Worm (Caenorhabditis elegans) whole organism, late embryonic: ENCODE data around the gene rabr-1.
A peak's percentile ranks its signal among the peaks of the same experiment; 100 is the strongest.

Experiments
- C38D4.7 ChIP-seq: fragments of 200-800 bp; sonication (Bioruptor generic); optimal IDR thresholded peaks from 2 replicates; lab custom pipeline; 2018; ENCODE audit warnings: mild to moderate bottlenecking, missing genetic modification characterization, moderate library complexity, missing compliant biosample characterization
- F13H6.1 ChIP-seq: sonication (generic microtip); optimal IDR thresholded peaks from 2 replicates; lab custom pipeline; 2016; ENCODE audit warnings: missing genetic modification characterization, missing compliant biosample characterization
- K02D7.2 ChIP-seq: sonication (generic microtip); optimal IDR thresholded peaks from 2 replicates; lab custom pipeline; 2017; ENCODE audit warnings: mild to moderate bottlenecking, missing genetic modification characterization, missing compliant biosample characterization
- T23F11.4 ChIP-seq: fragments of 200-800 bp; sonication (Bioruptor generic); optimal IDR thresholded peaks from 2 replicates; lab custom pipeline; 2018; ENCODE audit warnings: mild to moderate bottlenecking, missing genetic modification characterization, missing compliant biosample characterization
- Y22D7AL.16 ChIP-seq: sonication (generic microtip); optimal IDR thresholded peaks from 2 replicates; lab custom pipeline; 2016; ENCODE audit warnings: missing genetic modification characterization, missing compliant biosample characterization
- ceh-18 ChIP-seq: sonication (generic microtip); optimal IDR thresholded peaks from 2 replicates; lab custom pipeline; 2016; ENCODE audit warnings: missing genetic modification characterization, missing compliant biosample characterization
- ceh-19 ChIP-seq: fragments of 200-800 bp; sonication (Bioruptor generic); optimal IDR thresholded peaks from 2 replicates; lab custom pipeline; 2018; ENCODE audit warnings: mild to moderate bottlenecking, missing genetic modification characterization, missing compliant biosample characterization
- ceh-24 ChIP-seq: sonication (generic microtip); optimal IDR thresholded peaks from 2 replicates; lab custom pipeline; 2016; ENCODE audit warnings: mild to moderate bottlenecking, missing genetic modification characterization, missing compliant biosample characterization
- ceh-31 ChIP-seq: sonication (generic microtip); optimal IDR thresholded peaks from 2 replicates; lab custom pipeline; 2016; ENCODE audit warnings: missing genetic modification characterization, missing compliant biosample characterization
- ceh-34 ChIP-seq: sonication (generic microtip); optimal IDR thresholded peaks from 2 replicates; lab custom pipeline; 2016; ENCODE audit warnings: mild to moderate bottlenecking, missing genetic modification characterization, missing compliant biosample characterization
- ceh-6 ChIP-seq: fragments of 200-800 bp; sonication (Bioruptor generic); optimal IDR thresholded peaks from 2 replicates; lab custom pipeline; 2018; ENCODE audit warnings: mild to moderate bottlenecking, missing genetic modification characterization, missing compliant biosample characterization
- ceh-9 ChIP-seq: sonication (generic microtip); optimal IDR thresholded peaks from 2 replicates; lab custom pipeline; 2016; ENCODE audit warnings: mild to moderate bottlenecking, missing genetic modification characterization, inconsistent platforms, missing compliant biosample characterization
- dmd-4 ChIP-seq: sonication (generic microtip); optimal IDR thresholded peaks from 2 replicates; lab custom pipeline; 2016; ENCODE audit warnings: borderline replicate concordance, missing genetic modification characterization, missing compliant biosample characterization
- elt-4 ChIP-seq: sonication (generic microtip); optimal IDR thresholded peaks from 2 replicates; lab custom pipeline; 2016; ENCODE audit warnings: missing genetic modification characterization, missing compliant biosample characterization
- gmeb-2 ChIP-seq: sonication (generic microtip); optimal IDR thresholded peaks from 2 replicates; lab custom pipeline; 2016; ENCODE audit warnings: missing genetic modification characterization, inconsistent platforms, missing compliant biosample characterization
- hlh-13 ChIP-seq: fragments of 200-800 bp; sonication (Bioruptor generic); optimal IDR thresholded peaks from 2 replicates; lab custom pipeline; 2018; ENCODE audit warnings: mild to moderate bottlenecking, missing genetic modification characterization, missing compliant biosample characterization
- hlh-30 ChIP-seq: sonication (generic microtip); optimal IDR thresholded peaks from 2 replicates; lab custom pipeline; 2017; ENCODE audit warnings: antibody characterized with exemption, missing genetic modification characterization, missing compliant biosample characterization; ENCODE audit not compliant: insufficient read depth
- lin-11 ChIP-seq: fragments of 200-800 bp; sonication (Bioruptor generic); optimal IDR thresholded peaks from 2 replicates; lab custom pipeline; 2018; ENCODE audit warnings: mild to moderate bottlenecking, missing genetic modification characterization, missing compliant biosample characterization
- mec-3 ChIP-seq: sonication (generic microtip); optimal IDR thresholded peaks from 2 replicates; lab custom pipeline; 2016; ENCODE audit warnings: borderline replicate concordance, missing genetic modification characterization, missing compliant biosample characterization
- nfya-1 ChIP-seq: sonication (generic microtip); optimal IDR thresholded peaks from 2 replicates; lab custom pipeline; 2017; ENCODE audit warnings: missing genetic modification characterization, mild to moderate bottlenecking, missing compliant biosample characterization, antibody characterized with exemption, moderate library complexity
- nhr-11 ChIP-seq: fragments of 150-350 bp; optimal IDR thresholded peaks from 2 replicates; lab custom pipeline; 2014; ENCODE audit warnings: missing biosample characterization, missing genetic modification characterization
- pax-1 ChIP-seq: fragments of 150-350 bp; optimal IDR thresholded peaks from 2 replicates; lab custom pipeline; 2014; ENCODE audit warnings: missing biosample characterization, missing genetic modification characterization
- pha-4 ChIP-seq: fragments of 150-350 bp; optimal IDR thresholded peaks from 2 replicates; lab custom pipeline; 2018; ENCODE audit warnings: missing biosample characterization, missing genetic modification reagents, missing genetic modification characterization
- rnt-1 ChIP-seq: sonication (generic microtip); optimal IDR thresholded peaks from 2 replicates; lab custom pipeline; 2016; ENCODE audit warnings: missing genetic modification characterization, missing compliant biosample characterization
- sox-4 ChIP-seq: sonication (generic microtip); optimal IDR thresholded peaks from 2 replicates; lab custom pipeline; 2017; ENCODE audit warnings: mild to moderate bottlenecking, missing genetic modification characterization, inconsistent platforms, missing compliant biosample characterization
- syd-9 ChIP-seq: sonication (generic microtip); optimal IDR thresholded peaks from 2 replicates; lab custom pipeline; 2016; ENCODE audit warnings: mild to moderate bottlenecking, missing genetic modification characterization, moderate library complexity, missing compliant biosample characterization
- tbx-2 ChIP-seq: sonication (generic microtip); optimal IDR thresholded peaks from 2 replicates; lab custom pipeline; 2016; ENCODE audit warnings: missing genetic modification characterization, missing compliant biosample characterization
- tbx-7 ChIP-seq: sonication (generic microtip); optimal IDR thresholded peaks from 2 replicates; lab custom pipeline; 2016; ENCODE audit warnings: missing genotype, missing genetic modification characterization, missing compliant biosample characterization
- unc-3 ChIP-seq, 2 experiments: fragments of 200-800 bp in 1 of 2; sonication (Bioruptor generic) in 1 of 2; sonication (generic microtip) in 1 of 2; conservative IDR thresholded peaks in 1 of 2; optimal IDR thresholded peaks in 1 of 2; 2 replicates each; pipeline versions ENCODE4 v1.3.6 to Lab custom; 2016 to 2022; ENCODE audit warnings: missing compliant biosample characterization in 2 of 2, missing genetic modification characterization in 2 of 2, missing genetic modification reagents in 1 of 2
- unc-42 ChIP-seq: sonication (generic microtip); optimal IDR thresholded peaks from 2 replicates; lab custom pipeline; 2016; ENCODE audit warnings: missing genotype, missing genetic modification characterization, missing compliant biosample characterization
- unc-55 ChIP-seq: sonication (generic microtip); optimal IDR thresholded peaks from 2 replicates; lab custom pipeline; 2017; ENCODE audit warnings: missing biosample characterization, missing genetic modification reagents, missing genetic modification characterization
- unc-86 ChIP-seq: sonication (generic microtip); optimal IDR thresholded peaks from 2 replicates; lab custom pipeline; 2016; ENCODE audit warnings: missing genetic modification characterization, missing compliant biosample characterization

Gene rabr-1

DNA sequence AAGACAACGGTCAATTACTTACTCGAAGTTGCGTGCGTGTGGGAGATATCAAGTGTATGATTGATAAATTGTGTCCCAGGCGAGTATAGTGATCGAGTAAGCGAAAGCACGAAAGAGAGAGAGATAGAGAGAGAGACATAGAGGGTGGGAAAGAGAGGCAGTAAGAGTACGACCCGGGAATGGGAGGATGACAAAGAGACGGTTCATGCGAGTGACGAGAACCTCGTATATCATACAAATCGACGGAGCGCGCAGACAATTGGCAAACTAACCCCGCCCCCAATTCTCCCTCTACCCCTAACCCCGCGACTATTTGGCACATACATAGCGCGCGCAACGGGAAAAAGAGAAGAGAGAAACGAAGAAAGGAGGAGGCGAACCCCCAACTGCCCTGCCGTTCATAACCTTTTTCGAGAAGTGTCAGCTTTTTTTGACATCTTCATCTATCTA lies at the start of gene rabr-1:
rabr-1 (plus strand) TSS at position 316 of the 450 bp plus-strand sequence.
- peak; percentile 7 for TF ChIP-seq ceh-34
- TF ChIP-seq pha-4 (tag; lab: Kevin White, UChicago) = no peak
- no peak for TF ChIP-seq C38D4.7 (GFP tag; lab: Kevin White, UChicago)
- TF ChIP-seq ceh-9 (tag; lab: Kevin White, UChicago) = no peak
- TF ChIP-seq mec-3 (tag; lab: Kevin White, UChicago) = no peak
- peak; percentile 12 for TF ChIP-seq ceh-18
- TF ChIP-seq sox-4 (tag; lab: Kevin White, UChicago) = no peak
- no peak for TF ChIP-seq elt-4
- TF ChIP-seq Y22D7AL.16 = no peak
- no peak for TF ChIP-seq hlh-13 (GFP tag; lab: Kevin White, UChicago)
- TF ChIP-seq F13H6.1 (tag; lab: Kevin White, UChicago) = no peak
- TF ChIP-seq tbx-2 (tag; lab: Kevin White, UChicago) = peak; percentile 56
- no peak for TF ChIP-seq ceh-6 (GFP tag; lab: Kevin White, UChicago)
- no peak for TF ChIP-seq ceh-31 (tag; lab: Kevin White, UChicago)
- no peak for TF ChIP-seq tbx-7 (tag; lab: Kevin White, UChicago)
- TF ChIP-seq unc-55 = no peak
- no peak for TF ChIP-seq unc-86
- no peak for TF ChIP-seq nhr-11 (tag; lab: Kevin White, UChicago)
- TF ChIP-seq pax-1 (tag; lab: Kevin White, UChicago) = no peak

DNA sequence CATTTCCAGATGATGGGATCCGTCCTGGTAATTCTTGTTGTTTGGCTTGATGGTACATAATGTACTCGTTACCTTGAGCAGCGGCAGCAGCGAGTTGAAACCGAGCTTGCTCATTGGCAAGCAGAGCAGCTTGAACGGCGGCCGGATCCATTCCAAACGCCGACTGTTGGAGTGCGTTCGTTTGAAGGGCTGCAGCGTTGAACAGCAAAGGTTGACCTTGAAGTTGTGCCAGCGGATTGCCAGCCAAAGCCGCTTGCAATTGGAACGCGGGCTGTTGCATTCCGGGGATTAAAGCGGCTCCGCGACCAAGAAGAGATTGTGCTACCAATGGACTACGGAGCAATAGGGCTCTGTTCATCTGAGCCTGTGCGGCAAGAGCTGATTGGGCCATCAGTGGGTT lies 49.8 kb upstream of the rabr-1 start:
- TF ChIP-seq ceh-24 (tag; lab: Kevin White, UChicago) = no peak
- TF ChIP-seq syd-9 (tag; lab: Kevin White, UChicago) = no peak
- TF ChIP-seq K02D7.2 = no peak
- no peak for TF ChIP-seq dmd-4 (tag; lab: Kevin White, UChicago)
- TF ChIP-seq ceh-19 = no peak
- no peak for TF ChIP-seq nfya-1 (tag; lab: Kevin White, UChicago)
- TF ChIP-seq gmeb-2 (tag; lab: Kevin White, UChicago) = no peak
- TF ChIP-seq unc-42 (tag; lab: Kevin White, UChicago) = no peak
- no peak for TF ChIP-seq T23F11.4 (GFP tag; lab: Kevin White, UChicago)
- TF ChIP-seq pax-1 (tag; lab: Kevin White, UChicago) = no peak

DNA sequence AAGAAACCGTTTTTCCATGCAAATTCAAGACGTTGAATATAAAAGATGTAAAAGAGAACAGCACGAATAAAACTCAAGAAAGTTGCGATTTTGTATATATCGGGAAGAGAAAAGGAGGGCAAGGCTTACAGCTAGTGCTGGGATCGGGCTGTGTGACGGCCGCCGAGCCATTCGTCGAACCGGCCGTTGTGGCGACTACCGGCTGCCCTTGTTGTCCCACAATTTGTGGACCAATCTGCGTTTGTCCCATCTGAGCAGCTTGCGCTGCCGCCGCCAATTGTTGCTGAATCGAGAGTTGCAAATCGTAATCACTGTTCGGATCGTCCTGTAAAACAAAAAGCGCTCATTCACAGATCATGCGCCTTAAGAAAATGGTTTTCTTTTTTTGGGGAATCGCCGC lies 48.8 kb upstream of the rabr-1 start:
- TF ChIP-seq lin-11 (tag; lab: Kevin White, UChicago) = no peak

DNA sequence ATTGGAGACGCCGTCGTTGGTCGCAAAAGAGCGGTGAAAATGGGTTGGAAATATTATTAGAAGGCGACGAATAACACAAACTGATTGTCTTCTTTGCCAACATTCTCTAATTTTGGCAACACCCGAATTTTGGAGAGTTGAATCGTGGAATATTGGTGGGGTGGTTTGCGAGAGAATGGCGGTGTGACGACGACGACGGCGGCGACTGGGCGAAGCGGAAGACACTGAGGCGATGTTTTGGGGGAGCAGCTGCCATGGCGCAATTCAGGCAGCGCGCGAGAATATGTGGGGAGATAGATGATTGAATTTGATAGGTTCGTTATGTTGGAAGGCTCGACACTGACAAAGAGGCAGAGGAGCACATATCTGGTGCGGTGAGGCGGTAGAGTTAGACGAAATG lies 45.0 kb upstream of the rabr-1 start:
- no peak for TF ChIP-seq unc-3 (GFP tag; conservative IDR thresholded peaks at IDR 0.05; lab: Robert Waterston, UW)
- no peak for TF ChIP-seq unc-3 (tag; optimal IDR thresholded peaks at IDR 0.05; lab: Kevin White, UChicago)
- no peak for TF ChIP-seq F13H6.1 (tag; lab: Kevin White, UChicago)
- TF ChIP-seq ceh-6 (GFP tag; lab: Kevin White, UChicago) = peak; percentile 12
- TF ChIP-seq unc-42 (tag; lab: Kevin White, UChicago) = peak; percentile 83
- TF ChIP-seq, all 69 proteins: peak for 2

DNA sequence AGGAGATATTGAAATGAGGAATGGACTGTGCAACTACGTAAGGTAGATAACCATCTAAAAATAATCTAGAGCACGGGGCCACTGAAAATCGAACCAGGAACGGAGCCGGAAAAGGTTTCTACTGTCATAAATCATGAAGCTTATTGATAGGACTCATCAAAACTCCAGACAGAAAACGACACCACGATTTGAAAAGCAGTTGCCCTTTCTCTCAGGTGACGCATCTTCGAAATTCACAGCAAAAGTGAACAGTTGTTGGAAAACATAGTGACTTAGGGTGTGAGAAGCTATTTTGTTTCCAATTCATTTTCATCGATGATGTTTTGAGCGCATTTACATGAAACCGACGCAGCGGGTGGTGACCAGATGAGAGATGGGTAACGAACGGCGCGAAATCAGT lies 43.7 kb upstream of the rabr-1 start:
- no peak for TF ChIP-seq pha-4 (tag; lab: Kevin White, UChicago)
- peak; percentile 49 for TF ChIP-seq unc-55
- no peak for TF ChIP-seq hlh-30 (tag; lab: Kevin White, UChicago)
- TF ChIP-seq tbx-7 (tag; lab: Kevin White, UChicago) = no peak
- TF ChIP-seq elt-4 = no peak
- TF ChIP-seq ceh-34 = no peak
- TF ChIP-seq rnt-1 = peak; percentile 20
- no peak for TF ChIP-seq dmd-4 (tag; lab: Kevin White, UChicago)
